Worm (Caenorhabditis elegans) whole organism, L2 larva: ENCODE data around the gene F54D12.8.

Experiments used
- aly-2 ChIP-seq: fragments of 150-350 bp; optimal IDR thresholded peaks from 2 replicates; lab custom pipeline; 2014; ENCODE audit warnings: missing biosample characterization, missing genetic modification characterization
- dmd-4 ChIP-seq: sonication (generic microtip); optimal IDR thresholded peaks from 2 replicates; lab custom pipeline; 2017; ENCODE audit warnings: missing biosample characterization, missing genetic modification characterization
- nhr-77 ChIP-seq: fragments of 150-350 bp; optimal IDR thresholded peaks from 2 replicates; lab custom pipeline; 2014; ENCODE audit warnings: missing biosample characterization, missing genetic modification characterization
- skn-1 ChIP-seq: sonication (generic microtip); optimal IDR thresholded peaks from 2 replicates; lab custom pipeline; 2017; ENCODE audit warnings: missing biosample characterization, missing genetic modification characterization
- snpc-4 ChIP-seq: fragments of 150-350 bp; optimal IDR thresholded peaks from 2 replicates; lab custom pipeline; 2014; ENCODE audit warnings: missing biosample characterization, missing genetic modification characterization
- unc-55 ChIP-seq: fragments of 150-350 bp; sonication (generic microtip); optimal IDR thresholded peaks from 3 replicates; lab custom pipeline; 2014; ENCODE audit warnings: missing biosample characterization, missing genetic modification reagents, missing genetic modification characterization

DNA sequence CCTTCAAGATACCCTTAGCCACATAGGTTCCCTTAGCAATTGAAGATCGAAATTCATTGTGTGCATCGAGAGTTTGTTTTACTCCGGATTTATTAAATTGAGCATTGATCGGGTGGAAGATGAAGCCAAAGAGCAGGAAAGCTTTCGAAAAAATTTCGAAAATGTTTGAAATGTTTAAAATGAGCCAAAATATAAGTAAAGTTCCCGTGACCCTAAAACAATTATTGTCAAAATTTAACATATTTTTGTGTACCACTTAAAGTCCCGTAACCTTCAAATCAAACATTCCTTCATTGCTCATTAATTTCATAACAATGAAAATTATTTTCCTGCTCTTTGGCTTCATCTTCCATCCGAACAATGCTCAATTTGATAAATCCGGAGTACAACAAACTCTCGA is 47.1 kb upstream of the F54D12.8 start, which contains the start of gene scl-17:
- TF ChIP-seq skn-1 (tag; lab: Kevin White, UChicago) (no peak), unc-55 (GFP tag; lab: Kevin White, UChicago) (no peak), snpc-4 (tag; lab: Kevin White, UChicago) (no peak), aly-2 (no peak), nhr-77 (no peak), dmd-4 (tag; lab: Kevin White, UChicago) (no peak)
